Fruit fly (Drosophila melanogaster): ENCODE results near the gene Abcd3.

Abcd3 gene

DNA sequence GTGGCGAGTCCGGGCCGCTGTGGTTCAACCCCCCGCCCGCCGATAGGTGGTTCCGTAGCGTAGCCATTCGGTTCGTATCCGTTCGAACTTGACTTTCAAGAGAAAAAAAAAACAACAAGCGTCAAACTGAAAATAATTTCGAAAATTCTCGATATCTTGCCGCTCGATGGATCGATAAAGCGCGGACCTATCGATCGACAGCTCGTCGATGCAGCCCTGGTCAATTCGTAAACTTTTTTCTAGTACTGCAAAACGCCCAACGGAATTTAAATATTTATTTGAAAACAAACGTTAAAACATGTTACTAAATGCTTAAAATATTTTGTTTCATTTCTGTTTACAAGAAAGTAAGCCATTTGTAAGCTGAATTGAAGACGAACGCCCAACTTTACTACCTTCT, 11.6 kb downstream of the Abcd3 start (continued):
- no peak for TF ChIP-seq CG11093 (GFP tag; IDR thresholded peaks at IDR 0.05)
- no peak for TF ChIP-seq CG11696 (GFP tag; IDR thresholded peaks at IDR 0.05)
- TF ChIP-seq maf-S (GFP tag; optimal IDR thresholded peaks at IDR 0.05), result no peak
- TF ChIP-seq gcm (GFP tag; optimal IDR thresholded peaks at IDR 0.05), result no peak
- TF ChIP-seq Elba2 (GFP tag; optimal IDR thresholded peaks at IDR 0.05), result no peak
- TF ChIP-seq bigmax (GFP tag; optimal IDR thresholded peaks at IDR 0.05), result no peak
- TF ChIP-seq jumu (GFP tag; optimal IDR thresholded peaks at IDR 0.05), result no peak
- TF ChIP-seq sd (tag; optimal IDR thresholded peaks at IDR 0.05), result peak; percentile 53
- no peak for TF ChIP-seq NFAT (GFP tag; IDR thresholded peaks at IDR 0.05)
- TF ChIP-seq sisA (GFP tag; IDR thresholded peaks at IDR 0.05), result no peak
- no peak for TF ChIP-seq crp (GFP tag; optimal IDR thresholded peaks at IDR 0.05)
- no peak for TF ChIP-seq salm (tag; optimal IDR thresholded peaks at IDR 0.05)
- no peak for TF ChIP-seq luna (GFP tag; optimal IDR thresholded peaks at IDR 0.05)
- no peak for TF ChIP-seq CHES-1-like (GFP tag; optimal IDR thresholded peaks at IDR 0.05)
- TF ChIP-seq lola (GFP tag; optimal IDR thresholded peaks at IDR 0.05), result no peak
- no peak for TF ChIP-seq dati (GFP tag; IDR thresholded peaks at IDR 0.05)
- TF ChIP-seq vfl (GFP tag; optimal IDR thresholded peaks at IDR 0.05), result peak; percentile 4
- no peak for TF ChIP-seq CG7786 (GFP tag; optimal IDR thresholded peaks at IDR 0.05)
- TF ChIP-seq CG10543 (GFP tag; optimal IDR thresholded peaks at IDR 0.05), result no peak
- TF ChIP-seq vnd (GFP tag; IDR thresholded peaks at IDR 0.05; ENCODE audit: partially characterized antibody), result 0 out of 3 replicates have a peak, but pooled peaks have one; percentile 40
- TF ChIP-seq aop (GFP tag; IDR thresholded peaks at IDR 0.05), result no peak
- TF ChIP-seq CG13123 (GFP tag; optimal IDR thresholded peaks at IDR 0.05), result no peak
- TF ChIP-seq unpg (GFP tag; optimal IDR thresholded peaks at IDR 0.05), result no peak
- TF ChIP-seq vvl (GFP tag; IDR thresholded peaks at IDR 0.05), result peak; percentile 66
- no peak for TF ChIP-seq Fer3 (tag; optimal IDR thresholded peaks at IDR 0.05)
- TF ChIP-seq Opbp (GFP tag; IDR thresholded peaks at IDR 0.05; ENCODE audit: partially characterized antibody), result peak; percentile 52; the same call in 1 of the 3 replicates
- TF ChIP-seq Hmr (GFP tag; optimal IDR thresholded peaks at IDR 0.05), result no peak
- TF ChIP-seq CG12769 (tag; optimal IDR thresholded peaks at IDR 0.05), result no peak
- no peak for TF ChIP-seq CG15696 (tag; optimal IDR thresholded peaks at IDR 0.05)
- no peak for TF ChIP-seq B-H2 (GFP tag; optimal IDR thresholded peaks at IDR 0.05)
- peak; percentile 35 for TF ChIP-seq CoRest (tag; optimal IDR thresholded peaks at IDR 0.05)
- no peak for TF ChIP-seq CG4328 (GFP tag; optimal IDR thresholded peaks at IDR 0.05)
- TF ChIP-seq dimm (GFP tag; IDR thresholded peaks at IDR 0.05), result no peak
- no peak for TF ChIP-seq Asciz (GFP tag; optimal IDR thresholded peaks at IDR 0.05)
- peak; percentile 48; the same call in 2 of the 3 replicates for TF ChIP-seq HLH4C (GFP tag; IDR thresholded peaks at IDR 0.05; ENCODE audit: partially characterized antibody)
- no peak for TF ChIP-seq cas (GFP tag; IDR thresholded peaks at IDR 0.05)
- TF ChIP-seq org-1 (GFP tag; optimal IDR thresholded peaks at IDR 0.05), result no peak
- no peak for TF ChIP-seq CG3726 (GFP tag; IDR thresholded peaks at IDR 0.05)
- TF ChIP-seq kah (GFP tag; optimal IDR thresholded peaks at IDR 0.05), result no peak
- no peak for TF ChIP-seq CG4360 (GFP tag; IDR thresholded peaks at IDR 0.05)
- peak; percentile 15 for TF ChIP-seq CG17829 (tag; optimal IDR thresholded peaks at IDR 0.05)
- TF ChIP-seq tna (GFP tag; IDR thresholded peaks at IDR 0.05; ENCODE audit: partially characterized antibody), result peak; percentile 46; the same call in 1 of the 2 replicates
- peak in 1 of 2 experiments; percentile 2 for TF ChIP-seq dpn (GFP tag; optimal IDR thresholded peaks at IDR 0.05)
- no peak for TF ChIP-seq klu (GFP tag; IDR thresholded peaks at IDR 0.05)
- peak; percentile 45; the same call in 2 of the 4 replicates for TF ChIP-seq Dll (GFP tag; IDR thresholded peaks at IDR 0.05; ENCODE audit: partially characterized antibody)
- peak; percentile 33 for TF ChIP-seq CG9797 (GFP tag; optimal IDR thresholded peaks at IDR 0.05)
- TF ChIP-seq CG10267 (tag; optimal IDR thresholded peaks at IDR 0.05), result peak; percentile 97
- no peak for TF ChIP-seq CG12219 (GFP tag; optimal IDR thresholded peaks at IDR 0.05)
- no peak for TF ChIP-seq CG10366 (GFP tag; IDR thresholded peaks at IDR 0.05)
- peak; percentile 41 for TF ChIP-seq CG33213 (GFP tag; optimal IDR thresholded peaks at IDR 0.05)
